Fruit fly (Drosophila melanogaster): Measurements from ENCODE around the gene squ.

squ gene

DNA sequence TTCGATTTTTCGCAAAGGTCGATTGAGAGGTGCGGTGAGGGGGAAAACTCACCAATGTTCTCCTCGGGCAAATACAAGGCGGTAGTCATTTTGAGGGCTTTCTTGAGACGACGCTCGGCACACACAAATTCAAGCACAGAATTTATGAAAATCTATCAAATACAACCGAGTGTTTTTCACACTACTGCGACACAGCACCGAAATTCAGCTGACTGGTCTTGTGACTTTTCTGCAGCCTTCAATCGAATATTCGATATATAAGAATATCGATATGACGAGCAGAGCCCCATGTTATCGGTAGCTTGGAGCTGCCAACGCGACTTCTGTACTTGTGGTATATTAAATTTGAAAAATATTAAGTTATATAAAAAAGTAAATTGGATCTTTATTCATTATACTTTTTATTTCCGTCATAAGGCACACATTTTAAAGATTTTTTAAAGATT lies 47.7 kb downstream of the squ start, which contains the start of gene VhaSFD (continued):
- TF ChIP-seq Atf3 (GFP tag; optimal IDR thresholded peaks at IDR 0.05) (no peak), CTCF (GFP tag; optimal IDR thresholded peaks at IDR 0.05) (no peak), Bteb2 (GFP tag; optimal IDR thresholded peaks at IDR 0.05) (no peak), pnt (GFP tag; optimal IDR thresholded peaks at IDR 0.05) (no peak), Antp (GFP tag; optimal IDR thresholded peaks at IDR 0.05) (no peak), bcd (GFP tag; optimal IDR thresholded peaks at IDR 0.05) (no peak), Med (GFP tag) (peak; percentile 76), Ada2b (GFP tag; IDR thresholded peaks at IDR 0.05) (no peak), CG12942 (GFP tag; optimal IDR thresholded peaks at IDR 0.05) (no peak), CG13287 (GFP tag; IDR thresholded peaks at IDR 0.05; ENCODE audit: partially characterized antibody) (peak; percentile 83), otp (GFP tag; IDR thresholded peaks at IDR 0.05) (no peak), Dref (GFP tag; IDR thresholded peaks at IDR 0.05) (peak; percentile 94), Hr51 (GFP tag; optimal IDR thresholded peaks at IDR 0.05) (no peak), CG18599 (GFP tag; optimal IDR thresholded peaks at IDR 0.05) (no peak), Bgb (GFP tag; IDR thresholded peaks at IDR 0.05; ENCODE audit: partially characterized antibody) (peak; percentile 83), CG16779 (GFP tag; IDR thresholded peaks at IDR 0.05) (no peak), oc (tag; optimal IDR thresholded peaks at IDR 0.05) (no peak), CG30020 (tag; optimal IDR thresholded peaks at IDR 0.05) (peak; percentile 41), gro (GFP tag; optimal IDR thresholded peaks at IDR 0.05) (peak; percentile 10), B-H1 (GFP tag; IDR thresholded peaks at IDR 0.05) (no peak), Kr (GFP tag; optimal IDR thresholded peaks at IDR 0.05) (no peak), CG5245 (GFP tag; optimal IDR thresholded peaks at IDR 0.05) (no peak), gem (tag; optimal IDR thresholded peaks at IDR 0.05) (no peak), CG2120 (GFP tag; optimal IDR thresholded peaks at IDR 0.05) (peak; percentile 19), dimm (GFP tag; IDR thresholded peaks at IDR 0.05) (no peak), ase (GFP tag; IDR thresholded peaks at IDR 0.05) (no peak), ttk (GFP tag; IDR thresholded peaks at IDR 0.05) (no peak), pita (GFP tag; optimal IDR thresholded peaks at IDR 0.05) (no peak), CG12104 (GFP tag; optimal IDR thresholded peaks at IDR 0.05) (no peak), Ssrp (tag; optimal IDR thresholded peaks at IDR 0.05) (no peak), danr (GFP tag; IDR thresholded peaks at IDR 0.05) (no peak), Mrtf (GFP tag; IDR thresholded peaks at IDR 0.05) (no peak), twi (tag; optimal IDR thresholded peaks at IDR 0.05) (no peak), Sox102F (GFP tag; optimal IDR thresholded peaks at IDR 0.05) (no peak), nom (GFP tag; optimal IDR thresholded peaks at IDR 0.05) (peak; percentile 56), da (GFP tag; optimal IDR thresholded peaks at IDR 0.05) (no peak), Sry-β (GFP tag; optimal IDR thresholded peaks at IDR 0.05) (no peak), Xbp1 (GFP tag; optimal IDR thresholded peaks at IDR 0.05) (peak; percentile 30), kay (GFP tag; optimal IDR thresholded peaks at IDR 0.05) (peak; percentile 2), zfh2 (GFP tag; optimal IDR thresholded peaks at IDR 0.05) (no peak), fd3F (GFP tag; optimal IDR thresholded peaks at IDR 0.05) (peak; percentile 16), lov (optimal IDR thresholded peaks at IDR 0.05) (no peak), lov (GFP tag; IDR thresholded peaks at IDR 0.05) (no peak), BtbVII (GFP tag; optimal IDR thresholded peaks at IDR 0.05) (peak; percentile 3), CG34376 (GFP tag; optimal IDR thresholded peaks at IDR 0.05) (peak; percentile 54), CG12769 (tag; optimal IDR thresholded peaks at IDR 0.05) (no peak), kah (GFP tag; optimal IDR thresholded peaks at IDR 0.05) (no peak), CG16815 (GFP tag; optimal IDR thresholded peaks at IDR 0.05) (no peak), ken (GFP tag; IDR thresholded peaks at IDR 0.05) (no peak), unc-4 (GFP tag; IDR thresholded peaks at IDR 0.05; ENCODE audit: partially characterized antibody) (peak; percentile 75), Doc3 (GFP tag; IDR thresholded peaks at IDR 0.05; ENCODE audit: partially characterized antibody) (peak; percentile 67), h (optimal IDR thresholded peaks at IDR 0.05) (no peak), CG2129 (GFP tag; IDR thresholded peaks at IDR 0.05; ENCODE audit: partially characterized antibody) (no peak)

Data from whole organism, embryonic.